Worm (Caenorhabditis elegans) whole organism, L4 larva: ENCODE data around the gene ZC155.2.

Experiments used
- F10B5.3 ChIP-seq: sonication (generic microtip); optimal IDR thresholded peaks from 2 replicates; lab custom pipeline; 2016; ENCODE audit warnings: mild to moderate bottlenecking, missing genetic modification characterization, missing compliant biosample characterization
- F26F4.8 ChIP-seq: fragments of 200-800 bp; sonication (Bioruptor generic); conservative IDR thresholded peaks from 2 replicates; pipeline ENCODE4 v1.3.6; 2022; ENCODE audit warnings: missing genetic modification characterization, missing compliant biosample characterization
- T26A8.4 ChIP-seq: fragments of 200-800 bp; sonication (Bioruptor generic); IDR thresholded peaks from 2 replicates; pipeline ENCODE4 v1.3.6; 2022; ENCODE audit warnings: missing genetic modification characterization, missing compliant biosample characterization
- Y48G9A.11 ChIP-seq: fragments of 200-800 bp; sonication (Bioruptor generic); IDR thresholded peaks from 2 replicates; pipeline ENCODE4 v1.3.6; 2022; ENCODE audit warnings: missing genetic modification reagents, missing genetic modification characterization, missing compliant biosample characterization
- ZK337.2 ChIP-seq: fragments of 200-800 bp; sonication (Bioruptor generic); IDR thresholded peaks from 2 replicates; pipeline ENCODE4 v1.3.6; 2022; ENCODE audit warnings: missing genetic modification reagents, missing genetic modification characterization, missing compliant biosample characterization
- arid-1 ChIP-seq: fragments of 200-800 bp; sonication (Bioruptor generic); conservative IDR thresholded peaks from 2 replicates; pipeline ENCODE4 v1.3.6; 2022; ENCODE audit warnings: missing genetic modification reagents, missing genetic modification characterization, missing compliant biosample characterization
- ceh-28 ChIP-seq: fragments of 150-350 bp; optimal IDR thresholded peaks from 2 replicates; lab custom pipeline; 2014; ENCODE audit warnings: missing biosample characterization, missing genetic modification reagents, missing genetic modification characterization
- ceh-32 ChIP-seq: sonication (generic microtip); optimal IDR thresholded peaks from 2 replicates; lab custom pipeline; 2016; ENCODE audit warnings: mild to moderate bottlenecking, missing genetic modification characterization, missing compliant biosample characterization; ENCODE audit not compliant: poor library complexity
- ceh-44 ChIP-seq: fragments of 200-800 bp; sonication (Bioruptor generic); IDR thresholded peaks from 2 replicates; pipeline ENCODE4 v1.3.6; 2022; ENCODE audit warnings: missing genetic modification reagents, missing genetic modification characterization, missing compliant biosample characterization
- cey-2 ChIP-seq: sonication (generic microtip); optimal IDR thresholded peaks from 3 replicates; lab custom pipeline; 2017; ENCODE audit warnings: missing genetic modification characterization, mild to moderate bottlenecking, missing compliant biosample characterization, antibody characterized with exemption, borderline replicate concordance; ENCODE audit not compliant: insufficient read depth
- ctbp-1 ChIP-seq: fragments of 200-800 bp; sonication (Bioruptor generic); IDR thresholded peaks from 2 replicates; pipeline ENCODE4 v1.3.6; 2022; ENCODE audit warnings: missing genetic modification reagents, missing genetic modification characterization, missing compliant biosample characterization
- daf-12 ChIP-seq: fragments of 150-350 bp; optimal IDR thresholded peaks from 2 replicates; lab custom pipeline; 2014; ENCODE audit warnings: missing biosample characterization, missing genetic modification reagents, missing genetic modification characterization
- daf-16 ChIP-seq, 3 experiments: sonication (generic microtip); optimal IDR thresholded peaks; 2 replicates each; lab custom pipeline; 2016 to 2017; ENCODE audit warnings: missing genetic modification characterization in 3 of 3, missing genetic modification reagents in 3 of 3, mild to moderate bottlenecking in 2 of 3, missing compliant biosample characterization in 2 of 3, missing biosample characterization in 1 of 3, moderate library complexity in 1 of 3
- dmd-6 ChIP-seq: fragments of 200-800 bp; sonication (Bioruptor generic); IDR thresholded peaks from 2 replicates; pipeline ENCODE4 v1.3.6; 2022; ENCODE audit warnings: missing genetic modification reagents, missing genetic modification characterization, missing compliant biosample characterization
- dmd-8 ChIP-seq: fragments of 200-800 bp; sonication (Bioruptor generic); IDR thresholded peaks from 2 replicates; pipeline ENCODE4 v1.3.6; 2022; ENCODE audit warnings: missing genetic modification characterization, missing compliant biosample characterization
- dpl-1 ChIP-seq: fragments of 150-350 bp; optimal IDR thresholded peaks from 2 replicates; lab custom pipeline; 2014; ENCODE audit warnings: missing biosample characterization, missing genetic modification reagents, missing genetic modification characterization
- dve-1 ChIP-seq: sonication (generic microtip); optimal IDR thresholded peaks from 2 replicates; lab custom pipeline; 2017; ENCODE audit warnings: antibody characterized with exemption, mild to moderate bottlenecking, missing genetic modification characterization, missing compliant biosample characterization; ENCODE audit not compliant: insufficient read depth
- egl-27 ChIP-seq: sonication (generic microtip); optimal IDR thresholded peaks from 3 replicates; lab custom pipeline; 2017; ENCODE audit warnings: missing biosample characterization, missing genetic modification reagents, missing genetic modification characterization
- egl-43 ChIP-seq: fragments of 200-800 bp; sonication (Bioruptor generic); IDR thresholded peaks from 2 replicates; pipeline ENCODE4 v1.3.6; 2022; ENCODE audit warnings: missing genetic modification reagents, missing genetic modification characterization, missing compliant biosample characterization
- fos-1 ChIP-seq: fragments of 150-350 bp; optimal IDR thresholded peaks from 2 replicates; lab custom pipeline; 2014; ENCODE audit warnings: missing biosample characterization, missing genetic modification characterization
- gei-8 ChIP-seq: fragments of 200-800 bp; sonication (Bioruptor generic); optimal IDR thresholded peaks from 2 replicates; lab custom pipeline; 2018; ENCODE audit warnings: mild to moderate bottlenecking, missing genetic modification characterization, missing compliant biosample characterization
- hif-1 ChIP-seq, 2 experiments: sonication (generic microtip); optimal IDR thresholded peaks; 2 replicates each; lab custom pipeline; 2016 to 2017; ENCODE audit warnings: missing compliant biosample characterization in 2 of 2, missing genetic modification characterization in 2 of 2, missing genetic modification reagents in 2 of 2, missing genotype in 2 of 2, mild to moderate bottlenecking in 1 of 2
- hlh-30 ChIP-seq: sonication (generic microtip); optimal IDR thresholded peaks from 2 replicates; lab custom pipeline; 2017; ENCODE audit warnings: antibody characterized with exemption, mild to moderate bottlenecking, missing genetic modification characterization, missing compliant biosample characterization; ENCODE audit not compliant: insufficient read depth
- hmg-1.1 ChIP-seq: fragments of 200-800 bp; sonication (Bioruptor generic); IDR thresholded peaks from 2 replicates; pipeline ENCODE4 v1.3.6; 2022; ENCODE audit warnings: missing genetic modification reagents, missing genetic modification characterization, missing compliant biosample characterization
- lim-7 ChIP-seq: fragments of 200-800 bp; sonication (Bioruptor generic); IDR thresholded peaks from 2 replicates; pipeline ENCODE4 v1.3.6; 2022; ENCODE audit warnings: missing genetic modification characterization, missing compliant biosample characterization
- lin-13 ChIP-seq: fragments of 150-350 bp; optimal IDR thresholded peaks from 2 replicates; lab custom pipeline; 2014; ENCODE audit warnings: missing biosample characterization, missing genetic modification reagents, missing genetic modification characterization
- lin-15B ChIP-seq: fragments of 150-350 bp; sonication (generic microtip); optimal IDR thresholded peaks from 3 replicates; lab custom pipeline; 2014; ENCODE audit warnings: missing biosample characterization, missing genetic modification characterization
- lin-29 ChIP-seq: fragments of 200-800 bp; sonication (Bioruptor generic); IDR thresholded peaks from 2 replicates; pipeline ENCODE4 v1.3.6; 2022; ENCODE audit warnings: missing genetic modification reagents, missing genetic modification characterization, missing compliant biosample characterization
- lin-39 ChIP-seq: fragments of 150-350 bp; optimal IDR thresholded peaks from 2 replicates; lab custom pipeline; 2014; ENCODE audit warnings: missing biosample characterization, missing genetic modification reagents, missing genetic modification characterization
- lir-3 ChIP-seq: sonication (generic microtip); optimal IDR thresholded peaks from 2 replicates; lab custom pipeline; 2016; ENCODE audit warnings: mild to moderate bottlenecking, missing genetic modification characterization, missing compliant biosample characterization
- madf-5 ChIP-seq, 2 experiments: fragments of 200-800 bp; sonication (Bioruptor generic); IDR thresholded peaks; 2 replicates each; pipeline ENCODE4 v1.3.6; 2022; ENCODE audit warnings: missing compliant biosample characterization in 2 of 2, missing genetic modification characterization in 2 of 2
- mep-1 ChIP-seq: fragments of 150-350 bp; sonication (generic microtip); optimal IDR thresholded peaks from 3 replicates; lab custom pipeline; 2014; ENCODE audit warnings: missing biosample characterization, missing genetic modification characterization
- mxl-2 ChIP-seq: fragments of 200-800 bp; sonication (Bioruptor generic); conservative IDR thresholded peaks from 2 replicates; pipeline ENCODE4 v1.3.6; 2022; ENCODE audit warnings: missing genetic modification reagents, missing genetic modification characterization, missing compliant biosample characterization
- nhr-102 ChIP-seq: sonication (generic microtip); optimal IDR thresholded peaks from 2 replicates; lab custom pipeline; 2016; ENCODE audit warnings: mild to moderate bottlenecking, missing genetic modification characterization, moderate library complexity, missing compliant biosample characterization
- nhr-111 ChIP-seq: fragments of 200-800 bp; sonication (Bioruptor generic); optimal IDR thresholded peaks from 2 replicates; lab custom pipeline; 2018; ENCODE audit warnings: mild to moderate bottlenecking, missing genetic modification characterization, missing compliant biosample characterization
- nhr-41 ChIP-seq: fragments of 200-800 bp; sonication (Bioruptor generic); IDR thresholded peaks from 2 replicates; pipeline ENCODE4 v1.3.6; 2022; ENCODE audit warnings: missing genetic modification reagents, missing genetic modification characterization, missing compliant biosample characterization
- nhr-77 ChIP-seq: fragments of 150-350 bp; optimal IDR thresholded peaks from 2 replicates; lab custom pipeline; 2014; ENCODE audit warnings: missing biosample characterization, missing genetic modification characterization
- saeg-2 ChIP-seq: fragments of 200-800 bp; sonication (Bioruptor generic); IDR thresholded peaks from 2 replicates; pipeline ENCODE4 v1.3.6; 2022; ENCODE audit warnings: missing genetic modification reagents, missing genetic modification characterization, missing compliant biosample characterization
- sdz-12 ChIP-seq: fragments of 200-800 bp; sonication (Bioruptor generic); optimal IDR thresholded peaks from 2 replicates; lab custom pipeline; 2018; ENCODE audit warnings: mild to moderate bottlenecking, missing genetic modification characterization, missing compliant biosample characterization
- snpc-4 ChIP-seq: fragments of 150-350 bp; optimal IDR thresholded peaks from 2 replicates; lab custom pipeline; 2014; ENCODE audit warnings: missing biosample characterization, missing genetic modification characterization
- unc-39 ChIP-seq: sonication (generic microtip); optimal IDR thresholded peaks from 2 replicates; lab custom pipeline; 2017; ENCODE audit warnings: missing biosample characterization, missing genetic modification characterization
- unc-62 ChIP-seq, 3 experiments: fragments of 150-350 bp in 1 of 3; sonication (generic microtip); optimal IDR thresholded peaks in 2 of 3; peaks in 1 of 3; 1 replicate in 1 of 3; 2 replicates in 2 of 3; lab custom pipeline; 2014 to 2017; ENCODE audit warnings: missing biosample characterization in 3 of 3, missing genetic modification characterization in 3 of 3, missing genetic modification reagents in 3 of 3, missing genotype in 1 of 3
- zfp-2 ChIP-seq: sonication (generic microtip); optimal IDR thresholded peaks from 2 replicates; lab custom pipeline; 2016; ENCODE audit warnings: mild to moderate bottlenecking, missing genetic modification characterization, missing compliant biosample characterization
- zfp-3 ChIP-seq: fragments of 200-800 bp; sonication (Bioruptor generic); conservative IDR thresholded peaks from 2 replicates; pipeline ENCODE4 v1.3.6; 2022; ENCODE audit warnings: missing genetic modification reagents, missing genetic modification characterization, missing compliant biosample characterization
- zip-11 ChIP-seq: fragments of 200-800 bp; sonication (Bioruptor generic); IDR thresholded peaks from 2 replicates; pipeline ENCODE4 v1.3.6; 2022; ENCODE audit warnings: missing genetic modification characterization, missing compliant biosample characterization
- ztf-11 ChIP-seq: fragments of 150-350 bp; optimal IDR thresholded peaks from 2 replicates; lab custom pipeline; 2014; ENCODE audit warnings: missing biosample characterization, missing genetic modification characterization
- ztf-7 ChIP-seq: fragments of 150-350 bp; optimal IDR thresholded peaks from 2 replicates; lab custom pipeline; 2014; ENCODE audit warnings: missing biosample characterization, missing genetic modification characterization

ZC155.2 gene

ce11 chrIII:5201267-5201666, 17.5 kb upstream of the ZC155.2 start (continued):
- TF ChIP-seq nhr-102 (peak; percentile 79), dve-1 (tag; lab: Kevin White, UChicago) (peak; percentile 97), cey-2 (tag; lab: Kevin White, UChicago) (peak; percentile 12), ztf-7 (tag; lab: Kevin White, UChicago) (peak; percentile 41), hlh-30 (peak; percentile 62), mep-1 (tag; lab: Kevin White, UChicago) (peak; percentile 73), nhr-111 (GFP tag; lab: Kevin White, UChicago) (no peak), lin-29 (GFP tag; lab: Robert Waterston, UW) (no peak), daf-16 (GFP tag; optimal IDR thresholded peaks at IDR 0.05; lab: Kevin White, UChicago) (peak in 1 of 2 experiments; percentile 26), daf-16 (tag; optimal IDR thresholded peaks at IDR 0.05; lab: Kevin White, UChicago) (peak; percentile 94), Y48G9A.11 (GFP tag; lab: Robert Waterston, UW) (no peak), nhr-77 (tag; lab: Kevin White, UChicago) (peak; percentile 97), dmd-6 (peak; percentile 93), ceh-28 (tag; lab: Kevin White, UChicago) (no peak), sdz-12 (no peak), hif-1 (tag; optimal IDR thresholded peaks at IDR 0.05; lab: Kevin White, UChicago) (peak in 1 of 2 experiments; percentile 47), unc-62 (GFP tag; optimal IDR thresholded peaks at IDR 0.05 in 1 of 2; lab: Kevin White, UChicago) (peak; percentile 15 to 98), unc-62 (tag; optimal IDR thresholded peaks at IDR 0.05; lab: Kevin White, UChicago) (no peak)

- no peak for TF ChIP-seq ZK337.2 (GFP tag; lab: Robert Waterston, UW)
- TF ChIP-seq nhr-41 (GFP tag; lab: Robert Waterston, UW), result no peak
- TF ChIP-seq unc-62 (GFP tag; optimal IDR thresholded peaks at IDR 0.05 in 1 of 2; lab: Kevin White, UChicago), result no peak
- no peak for TF ChIP-seq unc-62 (tag; optimal IDR thresholded peaks at IDR 0.05; lab: Kevin White, UChicago)
- TF ChIP-seq daf-16 (GFP tag; optimal IDR thresholded peaks at IDR 0.05; lab: Kevin White, UChicago), result no peak
- TF ChIP-seq daf-16 (tag; optimal IDR thresholded peaks at IDR 0.05; lab: Kevin White, UChicago), result peak; percentile 85
- TF ChIP-seq egl-27 (tag; lab: Kevin White, UChicago), result no peak
- peak; percentile 71 for TF ChIP-seq nhr-102
- no peak for TF ChIP-seq daf-12 (tag; lab: Kevin White, UChicago)
- peak; percentile 13 for TF ChIP-seq dpl-1 (GFP tag; lab: Kevin White, UChicago)
- no peak for TF ChIP-seq lin-15B (tag; lab: Kevin White, UChicago)
- TF ChIP-seq hif-1 (tag; optimal IDR thresholded peaks at IDR 0.05; lab: Kevin White, UChicago), result peak in 1 of 2 experiments; percentile 78
- TF ChIP-seq ztf-11 (tag; lab: Kevin White, UChicago), result no peak
- TF ChIP-seq zip-11 (GFP tag; lab: Robert Waterston, UW), result no peak
- no peak for TF ChIP-seq F10B5.3
- no peak for TF ChIP-seq mxl-2 (GFP tag; lab: Robert Waterston, UW)
- no peak for TF ChIP-seq ctbp-1 (GFP tag; lab: Robert Waterston, UW)
- no peak for TF ChIP-seq ceh-32 (tag; lab: Kevin White, UChicago)
- TF ChIP-seq dve-1 (tag; lab: Kevin White, UChicago), result peak; percentile 94
- TF ChIP-seq T26A8.4 (GFP tag; lab: Robert Waterston, UW), result no peak
- TF ChIP-seq snpc-4, result no peak
- no peak for TF ChIP-seq zfp-3 (GFP tag; lab: Robert Waterston, UW)
- TF ChIP-seq lir-3 (tag; lab: Kevin White, UChicago), result no peak
- TF ChIP-seq fos-1, result no peak
- TF ChIP-seq lim-7, result no peak
- TF ChIP-seq F26F4.8 (GFP tag; lab: Robert Waterston, UW), result no peak
- TF ChIP-seq nhr-111 (GFP tag; lab: Kevin White, UChicago), result no peak
- TF ChIP-seq ztf-7 (tag; lab: Kevin White, UChicago), result peak; percentile 25
- TF ChIP-seq egl-43, result no peak
- no peak for TF ChIP-seq lin-13 (GFP tag; lab: Kevin White, UChicago)
- no peak for TF ChIP-seq unc-39 (tag; lab: Kevin White, UChicago)
- TF ChIP-seq zfp-2 (tag; lab: Kevin White, UChicago), result no peak
- no peak for TF ChIP-seq arid-1
- no peak for TF ChIP-seq saeg-2 (GFP tag; lab: Robert Waterston, UW)
- no peak for TF ChIP-seq ceh-44 (GFP tag; lab: Robert Waterston, UW)
- no peak for TF ChIP-seq dmd-8 (GFP tag; lab: Robert Waterston, UW)
- TF ChIP-seq madf-5 (GFP tag; IDR thresholded peaks at IDR 0.05; lab: Robert Waterston, UW), result no peak
- TF ChIP-seq hmg-1.1 (GFP tag; lab: Robert Waterston, UW), result 0 out of 2 replicates have a peak, but pooled peaks have one; percentile 38
- TF ChIP-seq gei-8 (GFP tag; lab: Kevin White, UChicago), result no peak
- TF ChIP-seq lin-39 (tag; lab: Kevin White, UChicago), result no peak
Measured at ce11 chrIII:5202641-5203040, 16.1 kb upstream of the ZC155.2 start.
